Worm (Caenorhabditis elegans) whole organism, L1 larva: ENCODE measurements around the gene top-2.

ENCODE experiments used
- egl-27 ChIP-seq, 2 experiments: fragments of 150-350 bp in 1 of 2; sonication (generic microtip); optimal IDR thresholded peaks; 3 replicates each; lab custom pipeline; 2017 to 2018; ENCODE audit warnings: missing biosample characterization in 2 of 2, missing genetic modification characterization in 2 of 2, missing genetic modification reagents in 2 of 2
- nhr-11 ChIP-seq: fragments of 150-350 bp; optimal IDR thresholded peaks from 2 replicates; lab custom pipeline; 2014; ENCODE audit warnings: missing biosample characterization, missing genetic modification characterization
- sox-4 ChIP-seq: sonication (generic microtip); optimal IDR thresholded peaks from 2 replicates; lab custom pipeline; 2016; ENCODE audit warnings: missing genetic modification characterization, missing compliant biosample characterization
- tbx-2 ChIP-seq: sonication (generic microtip); optimal IDR thresholded peaks from 2 replicates; lab custom pipeline; 2016; ENCODE audit warnings: missing genetic modification characterization, missing compliant biosample characterization

DNA sequence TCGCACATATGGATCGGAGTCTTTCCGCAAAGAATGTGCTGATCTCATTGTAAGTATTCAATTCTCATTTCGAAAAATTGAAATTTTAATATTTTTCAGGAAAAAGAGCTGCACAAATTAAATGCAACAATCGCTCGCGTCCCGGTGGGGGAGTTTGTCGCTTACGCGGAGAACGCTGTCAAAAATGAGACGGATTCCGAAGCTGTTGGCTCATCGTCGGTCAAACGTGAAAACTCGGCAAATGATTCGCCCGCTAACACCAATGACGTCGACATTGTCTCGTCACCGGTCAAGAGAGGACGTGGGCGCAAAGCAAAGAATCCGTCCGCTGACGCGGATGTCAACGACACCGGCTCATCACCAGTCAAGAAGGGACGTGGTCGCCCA lies 41.6 kb downstream of the top-2 start:
- TF ChIP-seq tbx-2 (tag; lab: Kevin White, UChicago) (no peak), nhr-11 (tag; lab: Kevin White, UChicago) (no peak), sox-4 (tag; lab: Kevin White, UChicago) (no peak), egl-27 (tag; optimal IDR thresholded peaks at IDR 0.05; lab: Kevin White, UChicago) (no peak)
